Worm (Caenorhabditis elegans): ENCODE results near the gene W08G11.5.

The W08G11.5 gene

ce11 chrV:16374676-16375075 is 28.4 kb upstream of the W08G11.5 start, which contains the start of gene srv-34:
TSS of gene srv-34 (minus strand) at chrV:16374776.
- TF ChIP-seq dmd-4 (tag; optimal IDR thresholded peaks at IDR 0.05; ENCODE audit: borderline replicate concordance) (no peak), pax-1 (tag; optimal IDR thresholded peaks at IDR 0.05) (no peak), lin-11 (tag; optimal IDR thresholded peaks at IDR 0.05) (no peak), fax-1 (tag; optimal IDR thresholded peaks at IDR 0.05) (no peak), unc-86 (tag; optimal IDR thresholded peaks at IDR 0.05) (no peak), K02D7.2 (tag; optimal IDR thresholded peaks at IDR 0.05) (no peak), hlh-6 (tag; optimal IDR thresholded peaks at IDR 0.05) (no peak), odd-2 (tag; optimal IDR thresholded peaks at IDR 0.05) (no peak), fkh-10 (GFP tag; optimal IDR thresholded peaks at IDR 0.05) (no peak), Y22D7AL.16 (tag; optimal IDR thresholded peaks at IDR 0.05) (no peak), ceh-48 (tag; optimal IDR thresholded peaks at IDR 0.05) (no peak), ceh-19 (GFP tag; optimal IDR thresholded peaks at IDR 0.05) (no peak), che-1 (tag; optimal IDR thresholded peaks at IDR 0.05) (no peak), dve-1 (tag; optimal IDR thresholded peaks at IDR 0.05) (no peak), pag-3 (tag; optimal IDR thresholded peaks at IDR 0.05; ENCODE audit: borderline replicate concordance) (no peak), ztf-16 (tag; optimal IDR thresholded peaks at IDR 0.05) (no peak), syd-9 (tag; optimal IDR thresholded peaks at IDR 0.05) (no peak), pat-9 (tag; optimal IDR thresholded peaks at IDR 0.05) (no peak), hlh-8 (tag; optimal IDR thresholded peaks at IDR 0.05) (no peak)

- TF ChIP-seq ref-2 (tag; optimal IDR thresholded peaks at IDR 0.05) (peak; percentile 46), hlh-6 (tag; optimal IDR thresholded peaks at IDR 0.05) (peak; percentile 73), ceh-31 (tag; optimal IDR thresholded peaks at IDR 0.05) (peak; percentile 47), unc-42 (tag; optimal IDR thresholded peaks at IDR 0.05) (peak; percentile 41), pat-9 (tag; optimal IDR thresholded peaks at IDR 0.05) (peak; percentile 65), ceh-45 (GFP tag; IDR thresholded peaks at IDR 0.05) (peak; percentile 54; the same call in 1 of the 2 replicates), sdc-2 (tag; optimal IDR thresholded peaks at IDR 0.05) (peak; percentile 58), lim-6 (tag; optimal IDR thresholded peaks at IDR 0.05) (no peak), unc-86 (tag; optimal IDR thresholded peaks at IDR 0.05) (peak; percentile 45), pag-3 (tag; optimal IDR thresholded peaks at IDR 0.05; ENCODE audit: borderline replicate concordance) (peak; percentile 21), nhr-11 (tag; optimal IDR thresholded peaks at IDR 0.05) (no peak), hlh-30 (tag; optimal IDR thresholded peaks at IDR 0.05; ENCODE audit: insufficient read depth) (peak; percentile 9), C08G9.2 (tag; optimal IDR thresholded peaks at IDR 0.05) (peak; percentile 58), fkh-10 (GFP tag; optimal IDR thresholded peaks at IDR 0.05) (no peak), gmeb-2 (tag; optimal IDR thresholded peaks at IDR 0.05) (peak; percentile 69), dve-1 (tag; optimal IDR thresholded peaks at IDR 0.05) (peak; percentile 48), ceh-30 (tag; optimal IDR thresholded peaks at IDR 0.05) (no peak), unc-55 (GFP tag; optimal IDR thresholded peaks at IDR 0.05) (no peak), ztf-16 (tag; optimal IDR thresholded peaks at IDR 0.05) (peak; percentile 61), npax-4 (tag; optimal IDR thresholded peaks at IDR 0.05) (peak; percentile 38), tbx-7 (tag; optimal IDR thresholded peaks at IDR 0.05) (no peak), F13H6.1 (tag; optimal IDR thresholded peaks at IDR 0.05) (peak; percentile 27), ttx-3 (tag; optimal IDR thresholded peaks at IDR 0.05) (peak; percentile 44), hlh-8 (tag; optimal IDR thresholded peaks at IDR 0.05) (peak; percentile 44), ceh-24 (tag; optimal IDR thresholded peaks at IDR 0.05) (no peak), nfya-1 (tag; optimal IDR thresholded peaks at IDR 0.05) (peak; percentile 25), che-1 (tag; optimal IDR thresholded peaks at IDR 0.05) (peak; percentile 64), syd-9 (tag; optimal IDR thresholded peaks at IDR 0.05) (peak; percentile 48), pros-1 (tag; optimal IDR thresholded peaks at IDR 0.05) (peak; percentile 72), ceh-48 (tag; optimal IDR thresholded peaks at IDR 0.05) (no peak), dmd-4 (tag; optimal IDR thresholded peaks at IDR 0.05; ENCODE audit: borderline replicate concordance) (no peak), pax-1 (tag; optimal IDR thresholded peaks at IDR 0.05) (no peak), lin-11 (tag; optimal IDR thresholded peaks at IDR 0.05) (peak; percentile 45), zip-5 (tag; optimal IDR thresholded peaks at IDR 0.05) (peak; percentile 38), ceh-19 (GFP tag; optimal IDR thresholded peaks at IDR 0.05) (peak; percentile 73), rnt-1 (tag; optimal IDR thresholded peaks at IDR 0.05) (peak; percentile 61), T23F11.4 (GFP tag; optimal IDR thresholded peaks at IDR 0.05) (no peak), odd-2 (tag; optimal IDR thresholded peaks at IDR 0.05) (no peak), ceh-22 (tag; optimal IDR thresholded peaks at IDR 0.05) (no peak), ceh-2 (tag; optimal IDR thresholded peaks at IDR 0.05) (peak; percentile 26), madf-2 (tag; optimal IDR thresholded peaks at IDR 0.05) (peak; percentile 54), fax-1 (tag; optimal IDR thresholded peaks at IDR 0.05) (peak; percentile 60), pha-4 (tag; optimal IDR thresholded peaks at IDR 0.05) (no peak), ceh-6 (GFP tag; optimal IDR thresholded peaks at IDR 0.05) (peak; percentile 71), sox-2 (GFP tag; IDR thresholded peaks at IDR 0.05) (peak; percentile 6; the same call in 1 of the 2 replicates)
Measured at ce11 chrV:16370039-16370438, 23.7 kb upstream of the W08G11.5 start.
